Fruit fly (Drosophila melanogaster): Measurements from ENCODE around the gene CG14868.

dm6 chr3R:15345198-15346017 lies 24.3 kb downstream of the CG14868 start:
- TF ChIP-seq psq (optimal IDR thresholded peaks at IDR 0.05) (no peak), pan (optimal IDR thresholded peaks at IDR 0.05) (no peak), CG8478 (optimal IDR thresholded peaks at IDR 0.05) (no peak), Dll (optimal IDR thresholded peaks at IDR 0.05) (no peak), EcR (GFP tag; optimal IDR thresholded peaks at IDR 0.05) (no peak)

Data from whole organism.